Worm (Caenorhabditis elegans) whole organism, L4 larva: Measurements from ENCODE around the gene srlf-3.

Experiments used
- D1046.2 ChIP-seq: fragments of 200-800 bp; sonication (Bioruptor generic); IDR thresholded peaks from 2 replicates; pipeline ENCODE4 v1.3.6; 2022; ENCODE audit warnings: missing genetic modification characterization, missing compliant biosample characterization
- F10B5.3 ChIP-seq: sonication (generic microtip); optimal IDR thresholded peaks from 2 replicates; lab custom pipeline; 2016; ENCODE audit warnings: mild to moderate bottlenecking, missing genetic modification characterization, missing compliant biosample characterization
- F26F4.8 ChIP-seq: fragments of 200-800 bp; sonication (Bioruptor generic); conservative IDR thresholded peaks from 2 replicates; pipeline ENCODE4 v1.3.6; 2022; ENCODE audit warnings: missing genetic modification characterization, missing compliant biosample characterization
- F37D6.2 ChIP-seq: sonication (generic microtip); optimal IDR thresholded peaks from 2 replicates; lab custom pipeline; 2016; ENCODE audit warnings: mild to moderate bottlenecking, missing genetic modification characterization, missing compliant biosample characterization
- F44E2.7 ChIP-seq: fragments of 200-800 bp; sonication (Bioruptor generic); IDR thresholded peaks from 2 replicates; pipeline ENCODE4 v2.1.2; 2022; ENCODE audit warnings: missing genetic modification characterization, missing compliant biosample characterization
- F49E8.2 ChIP-seq: sonication (generic microtip); optimal IDR thresholded peaks from 2 replicates; lab custom pipeline; 2016; ENCODE audit warnings: missing compliant biosample characterization, mild to moderate bottlenecking, missing genetic modification characterization, borderline replicate concordance
- T26A8.4 ChIP-seq: fragments of 200-800 bp; sonication (Bioruptor generic); IDR thresholded peaks from 2 replicates; pipeline ENCODE4 v1.3.6; 2022; ENCODE audit warnings: missing genetic modification characterization, missing compliant biosample characterization
- Y48G9A.11 ChIP-seq: fragments of 200-800 bp; sonication (Bioruptor generic); IDR thresholded peaks from 2 replicates; pipeline ENCODE4 v1.3.6; 2022; ENCODE audit warnings: missing genetic modification reagents, missing genetic modification characterization, missing compliant biosample characterization
- Y5F2A.4 ChIP-seq: fragments of 200-800 bp; sonication (Bioruptor generic); optimal IDR thresholded peaks from 2 replicates; lab custom pipeline; 2018; ENCODE audit warnings: mild to moderate bottlenecking, missing genetic modification characterization, missing compliant biosample characterization
- Y75B8A.6 ChIP-seq: fragments of 200-800 bp; sonication (Bioruptor generic); IDR thresholded peaks from 2 replicates; pipeline ENCODE4 v1.3.6; 2022; ENCODE audit warnings: missing genetic modification reagents, missing genetic modification characterization, missing compliant biosample characterization
- ama-1 ChIP-seq: fragments of 150-350 bp; optimal IDR thresholded peaks from 2 replicates; lab custom pipeline; 2014; ENCODE audit warnings: inconsistent platforms, mixed read lengths
- attf-4 ChIP-seq: sonication (generic microtip); optimal IDR thresholded peaks from 3 replicates; lab custom pipeline; 2017; ENCODE audit warnings: missing biosample characterization, missing genetic modification characterization
- ceh-20 ChIP-seq: fragments of 200-800 bp; sonication (Bioruptor generic); IDR thresholded peaks from 2 replicates; pipeline ENCODE4 v1.3.6; 2022; ENCODE audit warnings: missing genetic modification reagents, missing genetic modification characterization, missing compliant biosample characterization
- ceh-28 ChIP-seq: fragments of 150-350 bp; optimal IDR thresholded peaks from 2 replicates; lab custom pipeline; 2014; ENCODE audit warnings: missing biosample characterization, missing genetic modification reagents, missing genetic modification characterization
- ceh-32 ChIP-seq: sonication (generic microtip); optimal IDR thresholded peaks from 2 replicates; lab custom pipeline; 2016; ENCODE audit warnings: mild to moderate bottlenecking, missing genetic modification characterization, missing compliant biosample characterization; ENCODE audit not compliant: poor library complexity
- ceh-44 ChIP-seq: fragments of 200-800 bp; sonication (Bioruptor generic); IDR thresholded peaks from 2 replicates; pipeline ENCODE4 v1.3.6; 2022; ENCODE audit warnings: missing genetic modification reagents, missing genetic modification characterization, missing compliant biosample characterization
- ctbp-1 ChIP-seq: fragments of 200-800 bp; sonication (Bioruptor generic); IDR thresholded peaks from 2 replicates; pipeline ENCODE4 v1.3.6; 2022; ENCODE audit warnings: missing genetic modification reagents, missing genetic modification characterization, missing compliant biosample characterization
- daf-12 ChIP-seq: fragments of 150-350 bp; optimal IDR thresholded peaks from 2 replicates; lab custom pipeline; 2014; ENCODE audit warnings: missing biosample characterization, missing genetic modification reagents, missing genetic modification characterization
- dmd-6 ChIP-seq: fragments of 200-800 bp; sonication (Bioruptor generic); IDR thresholded peaks from 2 replicates; pipeline ENCODE4 v1.3.6; 2022; ENCODE audit warnings: missing genetic modification reagents, missing genetic modification characterization, missing compliant biosample characterization
- dmd-9 ChIP-seq: fragments of 200-800 bp; sonication (Bioruptor generic); IDR thresholded peaks from 2 replicates; pipeline ENCODE4 v1.3.6; 2022; ENCODE audit warnings: missing genetic modification reagents, missing genetic modification characterization, missing compliant biosample characterization
- dpl-1 ChIP-seq: fragments of 150-350 bp; optimal IDR thresholded peaks from 2 replicates; lab custom pipeline; 2014; ENCODE audit warnings: missing biosample characterization, missing genetic modification reagents, missing genetic modification characterization
- egl-43 ChIP-seq: fragments of 200-800 bp; sonication (Bioruptor generic); IDR thresholded peaks from 2 replicates; pipeline ENCODE4 v1.3.6; 2022; ENCODE audit warnings: missing genetic modification reagents, missing genetic modification characterization, missing compliant biosample characterization
- gei-8 ChIP-seq: fragments of 200-800 bp; sonication (Bioruptor generic); optimal IDR thresholded peaks from 2 replicates; lab custom pipeline; 2018; ENCODE audit warnings: mild to moderate bottlenecking, missing genetic modification characterization, missing compliant biosample characterization
- hif-1 ChIP-seq, 2 experiments: sonication (generic microtip); optimal IDR thresholded peaks; 2 replicates each; lab custom pipeline; 2016 to 2017; ENCODE audit warnings: missing compliant biosample characterization in 2 of 2, missing genetic modification characterization in 2 of 2, missing genetic modification reagents in 2 of 2, missing genotype in 2 of 2, mild to moderate bottlenecking in 1 of 2
- hlh-11 ChIP-seq: fragments of 200-800 bp; sonication (Bioruptor generic); optimal IDR thresholded peaks from 2 replicates; lab custom pipeline; 2018; ENCODE audit warnings: mild to moderate bottlenecking, missing genetic modification characterization, missing compliant biosample characterization
- hlh-30 ChIP-seq: sonication (generic microtip); optimal IDR thresholded peaks from 2 replicates; lab custom pipeline; 2017; ENCODE audit warnings: antibody characterized with exemption, mild to moderate bottlenecking, missing genetic modification characterization, missing compliant biosample characterization; ENCODE audit not compliant: insufficient read depth
- hmg-1.1 ChIP-seq: fragments of 200-800 bp; sonication (Bioruptor generic); IDR thresholded peaks from 2 replicates; pipeline ENCODE4 v1.3.6; 2022; ENCODE audit warnings: missing genetic modification reagents, missing genetic modification characterization, missing compliant biosample characterization
- lim-7 ChIP-seq: fragments of 200-800 bp; sonication (Bioruptor generic); IDR thresholded peaks from 2 replicates; pipeline ENCODE4 v1.3.6; 2022; ENCODE audit warnings: missing genetic modification characterization, missing compliant biosample characterization
- lin-29 ChIP-seq: fragments of 200-800 bp; sonication (Bioruptor generic); IDR thresholded peaks from 2 replicates; pipeline ENCODE4 v1.3.6; 2022; ENCODE audit warnings: missing genetic modification reagents, missing genetic modification characterization, missing compliant biosample characterization
- madf-9 ChIP-seq: fragments of 200-800 bp; sonication (Bioruptor generic); conservative IDR thresholded peaks from 2 replicates; pipeline ENCODE4 v1.3.6; 2022; ENCODE audit warnings: missing genetic modification reagents, missing genetic modification characterization, missing compliant biosample characterization
- mdl-1 ChIP-seq, 2 experiments: fragments of 150-350 bp in 1 of 2; sonication (generic microtip) in 1 of 2; optimal IDR thresholded peaks; 2 replicates each; lab custom pipeline; 2014 to 2017; ENCODE audit warnings: missing biosample characterization in 2 of 2, missing genetic modification characterization in 2 of 2
- mxl-2 ChIP-seq: fragments of 200-800 bp; sonication (Bioruptor generic); conservative IDR thresholded peaks from 2 replicates; pipeline ENCODE4 v1.3.6; 2022; ENCODE audit warnings: missing genetic modification reagents, missing genetic modification characterization, missing compliant biosample characterization
- nhr-102 ChIP-seq: sonication (generic microtip); optimal IDR thresholded peaks from 2 replicates; lab custom pipeline; 2016; ENCODE audit warnings: mild to moderate bottlenecking, missing genetic modification characterization, moderate library complexity, missing compliant biosample characterization
- nhr-111 ChIP-seq: fragments of 200-800 bp; sonication (Bioruptor generic); optimal IDR thresholded peaks from 2 replicates; lab custom pipeline; 2018; ENCODE audit warnings: mild to moderate bottlenecking, missing genetic modification characterization, missing compliant biosample characterization
- nhr-237 ChIP-seq: sonication (generic microtip); optimal IDR thresholded peaks from 2 replicates; lab custom pipeline; 2017; ENCODE audit warnings: missing biosample characterization, missing genetic modification characterization
- nhr-48 ChIP-seq: sonication (generic microtip); optimal IDR thresholded peaks from 2 replicates; lab custom pipeline; 2016; ENCODE audit warnings: mild to moderate bottlenecking, missing genetic modification characterization, missing compliant biosample characterization
- nhr-6 ChIP-seq: fragments of 150-350 bp; optimal IDR thresholded peaks from 2 replicates; lab custom pipeline; 2014; ENCODE audit warnings: missing biosample characterization, missing genetic modification characterization
- rbr-2 ChIP-seq: sonication (generic microtip); optimal IDR thresholded peaks from 2 replicates; lab custom pipeline; 2016; ENCODE audit warnings: missing genotype, missing genetic modification characterization, missing compliant biosample characterization
- skn-1 ChIP-seq: fragments of 150-350 bp; optimal IDR thresholded peaks from 2 replicates; lab custom pipeline; 2014; ENCODE audit warnings: missing biosample characterization, missing genetic modification characterization
- snpc-4 ChIP-seq: fragments of 150-350 bp; optimal IDR thresholded peaks from 2 replicates; lab custom pipeline; 2014; ENCODE audit warnings: missing biosample characterization, missing genetic modification characterization
- spr-1 ChIP-seq: sonication (generic microtip); optimal IDR thresholded peaks from 2 replicates; lab custom pipeline; 2016; ENCODE audit warnings: mild to moderate bottlenecking, missing genetic modification characterization, missing compliant biosample characterization
- spr-3 ChIP-seq: fragments of 200-800 bp; sonication (Bioruptor generic); optimal IDR thresholded peaks from 2 replicates; lab custom pipeline; 2018; ENCODE audit warnings: mild to moderate bottlenecking, missing genetic modification characterization, missing compliant biosample characterization
- tag-97 ChIP-seq: fragments of 200-800 bp; sonication (Bioruptor generic); IDR thresholded peaks from 2 replicates; pipeline ENCODE4 v1.3.6; 2022; ENCODE audit warnings: missing genetic modification characterization, missing compliant biosample characterization
- tra-1 ChIP-seq: fragments of 200-800 bp; sonication (Bioruptor generic); IDR thresholded peaks from 2 replicates; pipeline ENCODE4 v1.3.6; 2022; ENCODE audit warnings: missing genetic modification reagents, missing genetic modification characterization, missing compliant biosample characterization
- unc-39 ChIP-seq: sonication (generic microtip); optimal IDR thresholded peaks from 2 replicates; lab custom pipeline; 2017; ENCODE audit warnings: missing biosample characterization, missing genetic modification characterization
- unc-62 ChIP-seq, 3 experiments: fragments of 150-350 bp in 1 of 3; sonication (generic microtip); optimal IDR thresholded peaks in 2 of 3; peaks in 1 of 3; 1 replicate in 1 of 3; 2 replicates in 2 of 3; lab custom pipeline; 2014 to 2017; ENCODE audit warnings: missing biosample characterization in 3 of 3, missing genetic modification characterization in 3 of 3, missing genetic modification reagents in 3 of 3, missing genotype in 1 of 3
- vab-7 ChIP-seq: fragments of 200-800 bp; sonication (Bioruptor generic); IDR thresholded peaks from 2 replicates; pipeline ENCODE4 v1.3.6; 2022; ENCODE audit warnings: missing genetic modification reagents, missing genetic modification characterization, missing compliant biosample characterization
- zag-1 ChIP-seq: fragments of 150-350 bp; optimal IDR thresholded peaks from 2 replicates; lab custom pipeline; 2014; ENCODE audit warnings: missing biosample characterization, missing genetic modification characterization
- zfp-2 ChIP-seq: sonication (generic microtip); optimal IDR thresholded peaks from 2 replicates; lab custom pipeline; 2016; ENCODE audit warnings: mild to moderate bottlenecking, missing genetic modification characterization, missing compliant biosample characterization
- zfp-3 ChIP-seq: fragments of 200-800 bp; sonication (Bioruptor generic); conservative IDR thresholded peaks from 2 replicates; pipeline ENCODE4 v1.3.6; 2022; ENCODE audit warnings: missing genetic modification reagents, missing genetic modification characterization, missing compliant biosample characterization
- zip-2 ChIP-seq: fragments of 150-350 bp; optimal IDR thresholded peaks from 2 replicates; lab custom pipeline; 2014; ENCODE audit warnings: missing biosample characterization, missing genetic modification characterization
- ztf-7 ChIP-seq: fragments of 150-350 bp; optimal IDR thresholded peaks from 2 replicates; lab custom pipeline; 2014; ENCODE audit warnings: missing biosample characterization, missing genetic modification characterization

srlf-3 gene

DNA sequence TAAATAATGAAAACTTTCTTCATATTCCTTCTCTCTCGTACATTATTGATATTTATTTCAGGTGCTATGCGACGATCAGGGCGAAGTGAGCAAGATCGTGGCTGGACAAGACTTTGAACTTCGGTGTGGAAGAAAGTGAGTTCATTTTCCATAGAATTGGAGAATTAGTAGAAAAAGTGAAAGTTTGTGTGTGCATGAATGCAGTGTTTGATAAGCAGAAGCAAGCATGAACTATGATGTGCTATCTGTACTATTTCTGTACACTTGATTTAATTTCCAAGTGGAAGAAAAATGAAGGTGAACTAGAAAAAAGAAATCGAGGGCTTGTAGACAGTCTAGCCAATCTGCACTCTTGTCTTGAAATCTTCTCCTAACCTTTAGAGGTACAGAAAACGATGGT, 44.7 kb downstream of the srlf-3 start (continued):
- peak; percentile 70 for TF ChIP-seq nhr-48
- TF ChIP-seq F44E2.7: no peak
- peak; percentile 28 for TF ChIP-seq hlh-30
- TF ChIP-seq zip-2 (tag; lab: Kevin White, UChicago): no peak
- no peak for TF ChIP-seq madf-9 (GFP tag; lab: Robert Waterston, UW)
- no peak for TF ChIP-seq ama-1 (lab: Kevin White, UChicago)
- no peak for TF ChIP-seq ctbp-1 (GFP tag; lab: Robert Waterston, UW)
- no peak for TF ChIP-seq ceh-28 (tag; lab: Kevin White, UChicago)
- TF ChIP-seq F37D6.2 (tag; lab: Kevin White, UChicago): no peak
- TF ChIP-seq unc-62 (GFP tag; optimal IDR thresholded peaks at IDR 0.05 in 1 of 2; lab: Kevin White, UChicago): peak in 1 of 2 experiments; percentile 96
- TF ChIP-seq unc-62 (tag; optimal IDR thresholded peaks at IDR 0.05; lab: Kevin White, UChicago): no peak
- no peak for TF ChIP-seq lim-7 (GFP tag; lab: Robert Waterston, UW)
- TF ChIP-seq vab-7 (GFP tag; lab: Robert Waterston, UW): no peak
- no peak for TF ChIP-seq F10B5.3 (tag; lab: Kevin White, UChicago)
- TF ChIP-seq attf-4 (tag; lab: Kevin White, UChicago): no peak
- no peak for TF ChIP-seq Y5F2A.4
- no peak for TF ChIP-seq Y48G9A.11
- no peak for TF ChIP-seq ceh-44 (GFP tag; lab: Robert Waterston, UW)
- no peak for TF ChIP-seq F49E8.2 (tag; lab: Kevin White, UChicago)
- TF ChIP-seq lin-29 (GFP tag; lab: Robert Waterston, UW): no peak
- no peak for TF ChIP-seq egl-43 (GFP tag; lab: Robert Waterston, UW)
- TF ChIP-seq dmd-6 (GFP tag; lab: Robert Waterston, UW): peak; percentile 91
- no peak for TF ChIP-seq nhr-237 (tag; lab: Kevin White, UChicago)
- no peak for TF ChIP-seq unc-39 (tag; lab: Kevin White, UChicago)
- peak; percentile 13 for TF ChIP-seq nhr-102 (tag; lab: Kevin White, UChicago)
- no peak for TF ChIP-seq gei-8 (GFP tag; lab: Kevin White, UChicago)
- no peak for TF ChIP-seq nhr-6 (tag; lab: Kevin White, UChicago)
- peak in 1 of 2 experiments; percentile 32 for TF ChIP-seq mdl-1 (tag; optimal IDR thresholded peaks at IDR 0.05; lab: Kevin White, UChicago)
- no peak for TF ChIP-seq D1046.2
- no peak for TF ChIP-seq nhr-111 (GFP tag; lab: Kevin White, UChicago)
- TF ChIP-seq dmd-9 (GFP tag; lab: Robert Waterston, UW): no peak
- TF ChIP-seq skn-1 (tag; lab: Kevin White, UChicago): no peak
- no peak for TF ChIP-seq mxl-2
- TF ChIP-seq spr-3: no peak
- TF ChIP-seq tag-97: no peak
- no peak for TF ChIP-seq ceh-32
- no peak for TF ChIP-seq dpl-1 (GFP tag; lab: Kevin White, UChicago)
- TF ChIP-seq zag-1 (tag; lab: Kevin White, UChicago): no peak
- no peak for TF ChIP-seq snpc-4
- no peak for TF ChIP-seq F26F4.8 (GFP tag; lab: Robert Waterston, UW)
- TF ChIP-seq hif-1 (tag; optimal IDR thresholded peaks at IDR 0.05; lab: Kevin White, UChicago): no peak
- 0 out of 2 replicates have a peak, but pooled peaks have one; percentile 33 for TF ChIP-seq tra-1 (GFP tag; lab: Robert Waterston, UW)
- no peak for TF ChIP-seq zfp-2 (tag; lab: Kevin White, UChicago)
- TF ChIP-seq daf-12 (tag; lab: Kevin White, UChicago): no peak
- no peak for TF ChIP-seq T26A8.4 (GFP tag; lab: Robert Waterston, UW)
- no peak for TF ChIP-seq Y75B8A.6 (GFP tag; lab: Robert Waterston, UW)
- TF ChIP-seq hmg-1.1 (GFP tag; lab: Robert Waterston, UW): no peak
- TF ChIP-seq hlh-11: peak; percentile 77
- TF ChIP-seq ztf-7 (tag; lab: Kevin White, UChicago): no peak
- TF ChIP-seq ceh-20 (GFP tag; lab: Robert Waterston, UW): no peak
- TF ChIP-seq rbr-2 (tag; lab: Kevin White, UChicago): no peak
- no peak for TF ChIP-seq spr-1 (tag; lab: Kevin White, UChicago)
- no peak for TF ChIP-seq zfp-3 (GFP tag; lab: Robert Waterston, UW)
